Worm (Caenorhabditis elegans) whole organism, L1 larva: ENCODE data around the gene srx-66.

Experiments
- aha-1 ChIP-seq: fragments of 150-350 bp; optimal IDR thresholded peaks from 2 replicates; lab custom pipeline; 2014; ENCODE audit warnings: missing biosample characterization, missing genetic modification characterization
- ceh-8 ChIP-seq: fragments of 200-800 bp; sonication (Bioruptor generic); optimal IDR thresholded peaks from 2 replicates; lab custom pipeline; 2018; ENCODE audit warnings: mild to moderate bottlenecking, missing genetic modification characterization, moderate library complexity, missing compliant biosample characterization
- ceh-82 ChIP-seq, 3 experiments: fragments of 150-350 bp in 1 of 3; sonication (generic microtip) in 2 of 3; optimal IDR thresholded peaks; 2 replicates each; lab custom pipeline; 2014 to 2017; ENCODE audit warnings: missing biosample characterization in 3 of 3, missing genetic modification characterization in 3 of 3
- ceh-90 ChIP-seq: sonication (generic microtip); optimal IDR thresholded peaks from 2 replicates; lab custom pipeline; 2016; ENCODE audit warnings: missing genetic modification characterization, missing compliant biosample characterization
- ces-1 ChIP-seq: fragments of 150-350 bp; optimal IDR thresholded peaks from 2 replicates; lab custom pipeline; 2014; ENCODE audit warnings: missing biosample characterization, missing genetic modification reagents, missing genetic modification characterization
- dpl-1 ChIP-seq, 3 experiments: fragments of 150-350 bp in 2 of 3; sonication (generic microtip) in 1 of 3; optimal IDR thresholded peaks; 2 replicates each; lab custom pipeline; 2014 to 2017; ENCODE audit warnings: missing biosample characterization in 3 of 3, missing genetic modification characterization in 3 of 3, missing genetic modification reagents in 3 of 3
- dsc-1 ChIP-seq: sonication (generic microtip); optimal IDR thresholded peaks from 2 replicates; lab custom pipeline; 2016; ENCODE audit warnings: mild to moderate bottlenecking, missing genetic modification characterization, missing compliant biosample characterization
- efl-1 ChIP-seq, 4 experiments: fragments of 150-350 bp; optimal IDR thresholded peaks in 3 of 4; peaks in 1 of 4; 1 replicate in 1 of 4; 2 replicates in 3 of 4; lab custom pipeline; 2014; ENCODE audit warnings: missing biosample characterization in 2 of 4, missing genetic modification characterization in 2 of 4, missing genetic modification reagents in 2 of 4
- efl-3 ChIP-seq: fragments of 200-800 bp; sonication (Bioruptor generic); optimal IDR thresholded peaks from 2 replicates; lab custom pipeline; 2018; ENCODE audit warnings: mild to moderate bottlenecking, missing genetic modification characterization, missing compliant biosample characterization
- egl-13 ChIP-seq: sonication (generic microtip); optimal IDR thresholded peaks from 2 replicates; lab custom pipeline; 2016; ENCODE audit warnings: missing genotype, missing genetic modification reagents, missing genetic modification characterization, missing compliant biosample characterization
- egl-27 ChIP-seq, 2 experiments: fragments of 150-350 bp in 1 of 2; sonication (generic microtip); optimal IDR thresholded peaks; 3 replicates each; lab custom pipeline; 2017 to 2018; ENCODE audit warnings: missing biosample characterization in 2 of 2, missing genetic modification characterization in 2 of 2, missing genetic modification reagents in 2 of 2
- elt-2 ChIP-seq: sonication (generic microtip); optimal IDR thresholded peaks from 2 replicates; lab custom pipeline; 2016; ENCODE audit warnings: missing genetic modification characterization, mild to moderate bottlenecking, inconsistent platforms, missing compliant biosample characterization, missing genetic modification reagents
- elt-3 ChIP-seq, 6 experiments: fragments of 150-350 bp in 1 of 6; sonication (generic microtip); optimal IDR thresholded peaks; 2 replicates each; lab custom pipeline; 2017 to 2018; ENCODE audit warnings: missing biosample characterization in 6 of 6, missing genetic modification characterization in 6 of 6, inconsistent platforms in 1 of 6
- ets-5 ChIP-seq: fragments of 200-800 bp; sonication (Bioruptor generic); IDR thresholded peaks from 2 replicates; pipeline ENCODE4 v1.3.6; 2022; ENCODE audit warnings: missing genetic modification characterization, missing compliant biosample characterization
- fkh-4 ChIP-seq: sonication (generic microtip); optimal IDR thresholded peaks from 2 replicates; lab custom pipeline; 2016; ENCODE audit warnings: missing compliant biosample characterization, missing genetic modification characterization, borderline replicate concordance
- fos-1 ChIP-seq: fragments of 150-350 bp; optimal IDR thresholded peaks from 2 replicates; lab custom pipeline; 2014; ENCODE audit warnings: missing biosample characterization, missing genetic modification characterization
- hlh-4 ChIP-seq: sonication (generic microtip); optimal IDR thresholded peaks from 2 replicates; lab custom pipeline; 2016; ENCODE audit warnings: mild to moderate bottlenecking, missing genetic modification characterization, missing compliant biosample characterization
- irx-1 ChIP-seq: sonication (generic microtip); optimal IDR thresholded peaks from 2 replicates; lab custom pipeline; 2016; ENCODE audit warnings: missing genetic modification characterization, missing compliant biosample characterization
- jun-1 ChIP-seq: fragments of 150-350 bp; optimal IDR thresholded peaks from 2 replicates; lab custom pipeline; 2014; ENCODE audit warnings: missing biosample characterization, missing genetic modification reagents, missing genetic modification characterization
- lin-14 ChIP-seq: fragments of 200-800 bp; sonication (Bioruptor generic); optimal IDR thresholded peaks from 2 replicates; lab custom pipeline; 2018; ENCODE audit warnings: mild to moderate bottlenecking, missing genetic modification characterization, moderate library complexity, missing compliant biosample characterization
- lin-15B ChIP-seq: fragments of 150-350 bp; sonication (generic microtip); optimal IDR thresholded peaks from 3 replicates; lab custom pipeline; 2014; ENCODE audit warnings: missing biosample characterization, missing genetic modification characterization
- lin-35 ChIP-seq, 2 experiments: fragments of 150-350 bp; optimal IDR thresholded peaks; 2 replicates each; lab custom pipeline; 2014; ENCODE audit warnings: missing biosample characterization in 2 of 2, missing genetic modification characterization in 2 of 2, missing genetic modification reagents in 2 of 2
- lsy-2 ChIP-seq, 2 experiments: fragments of 150-350 bp; optimal IDR thresholded peaks; 2 replicates each; lab custom pipeline; 2014; ENCODE audit warnings: missing biosample characterization in 2 of 2, missing genetic modification characterization in 2 of 2
- mep-1 ChIP-seq: fragments of 150-350 bp; optimal IDR thresholded peaks from 2 replicates; lab custom pipeline; 2014; ENCODE audit warnings: missing biosample characterization, missing genetic modification characterization
- nhr-12 ChIP-seq: sonication (generic microtip); optimal IDR thresholded peaks from 2 replicates; lab custom pipeline; 2017; ENCODE audit warnings: missing biosample characterization, missing genetic modification characterization
- nhr-19 ChIP-seq: fragments of 200-800 bp; sonication (Bioruptor generic); conservative IDR thresholded peaks from 2 replicates; pipeline ENCODE4 v1.3.6; 2022; ENCODE audit warnings: missing genetic modification characterization, missing compliant biosample characterization
- nhr-20 ChIP-seq: sonication (generic microtip); optimal IDR thresholded peaks from 2 replicates; lab custom pipeline; 2016; ENCODE audit warnings: mild to moderate bottlenecking, missing genetic modification characterization, missing compliant biosample characterization
- nhr-28 ChIP-seq: fragments of 150-350 bp; optimal IDR thresholded peaks from 2 replicates; lab custom pipeline; 2014; ENCODE audit warnings: missing biosample characterization, missing genetic modification characterization
- nhr-47 ChIP-seq: sonication (generic microtip); optimal IDR thresholded peaks from 2 replicates; lab custom pipeline; 2016; ENCODE audit warnings: mild to moderate bottlenecking, missing genetic modification characterization, moderate library complexity, missing compliant biosample characterization
- nhr-76 ChIP-seq: sonication (generic microtip); optimal IDR thresholded peaks from 2 replicates; lab custom pipeline; 2017; ENCODE audit warnings: missing biosample characterization, missing genetic modification characterization
- pax-3 ChIP-seq: fragments of 200-800 bp; sonication (Bioruptor generic); optimal IDR thresholded peaks from 2 replicates; lab custom pipeline; 2018; ENCODE audit warnings: mild to moderate bottlenecking, missing genetic modification characterization, moderate library complexity, missing compliant biosample characterization
- rnt-1 ChIP-seq: sonication (generic microtip); optimal IDR thresholded peaks from 2 replicates; lab custom pipeline; 2016; ENCODE audit warnings: mild to moderate bottlenecking, missing genetic modification characterization, moderate library complexity, missing compliant biosample characterization
- snu-23 ChIP-seq: sonication (generic microtip); optimal IDR thresholded peaks from 2 replicates; lab custom pipeline; 2016; ENCODE audit warnings: missing genetic modification characterization, missing compliant biosample characterization
- sox-4 ChIP-seq: sonication (generic microtip); optimal IDR thresholded peaks from 2 replicates; lab custom pipeline; 2016; ENCODE audit warnings: missing genetic modification characterization, missing compliant biosample characterization
- swsn-7 ChIP-seq: sonication (generic microtip); optimal IDR thresholded peaks from 2 replicates; lab custom pipeline; 2016; ENCODE audit warnings: missing genetic modification characterization, missing compliant biosample characterization
- tbx-2 ChIP-seq: sonication (generic microtip); optimal IDR thresholded peaks from 2 replicates; lab custom pipeline; 2016; ENCODE audit warnings: missing genetic modification characterization, missing compliant biosample characterization
- zag-1 ChIP-seq: fragments of 150-350 bp; optimal IDR thresholded peaks from 2 replicates; lab custom pipeline; 2014; ENCODE audit warnings: missing biosample characterization, missing genetic modification characterization
- zip-4 ChIP-seq: fragments of 200-800 bp; sonication (Bioruptor generic); optimal IDR thresholded peaks from 2 replicates; lab custom pipeline; 2018; ENCODE audit warnings: mild to moderate bottlenecking, missing genetic modification characterization, moderate library complexity, missing compliant biosample characterization

srx-66 gene

ce11 chrV:3927522-3927921 lies 8.1 kb downstream of the srx-66 start:
- no peak for TF ChIP-seq ceh-8
- TF ChIP-seq mep-1 (tag; lab: Kevin White, UChicago) = no peak

DNA sequence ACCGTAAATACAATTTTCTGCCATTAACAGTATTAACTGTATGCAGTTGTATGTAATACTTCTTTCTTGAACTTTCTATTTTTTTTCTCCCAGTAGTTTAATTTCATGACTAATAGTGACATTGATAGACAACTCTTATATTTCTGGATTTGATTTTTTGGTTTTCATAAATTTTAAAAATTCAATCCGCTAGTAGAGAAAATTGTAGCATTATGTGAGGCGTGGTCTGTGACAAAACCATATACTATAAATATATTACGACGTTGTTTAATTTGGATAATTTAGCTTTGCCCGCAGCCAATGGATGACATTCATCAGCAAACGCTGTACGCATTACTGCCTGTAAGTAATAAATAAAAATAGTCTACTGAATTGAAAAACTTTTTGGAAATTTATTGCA lies 9.7 kb downstream of the srx-66 start, which contains the start of gene srx-64:
Gene srx-64, plus strand, starts transcription at position 301 of the 400 bp plus-strand sequence.
- no peak for TF ChIP-seq irx-1
- TF ChIP-seq dpl-1 (GFP tag; optimal IDR thresholded peaks at IDR 0.05; lab: Kevin White, UChicago) = no peak
- TF ChIP-seq fos-1 = no peak
- TF ChIP-seq snu-23 (GFP tag; lab: Kevin White, UChicago) = no peak
- TF ChIP-seq efl-3 (GFP tag; lab: Kevin White, UChicago) = no peak
- no peak for TF ChIP-seq fkh-4 (tag; lab: Kevin White, UChicago)
- TF ChIP-seq nhr-19 (GFP tag; lab: Robert Waterston, UW) = no peak
- no peak for TF ChIP-seq dsc-1
- TF ChIP-seq swsn-7 (tag; lab: Kevin White, UChicago) = no peak
- TF ChIP-seq tbx-2 (tag; lab: Kevin White, UChicago) = no peak
- TF ChIP-seq nhr-28 = no peak
- no peak for TF ChIP-seq egl-27 (tag; optimal IDR thresholded peaks at IDR 0.05; lab: Kevin White, UChicago)
- no peak for TF ChIP-seq sox-4 (tag; lab: Kevin White, UChicago)
- TF ChIP-seq nhr-47 (tag; lab: Kevin White, UChicago) = no peak
- no peak for TF ChIP-seq hlh-4 (tag; lab: Kevin White, UChicago)
- no peak for TF ChIP-seq egl-13 (tag; lab: Kevin White, UChicago)
- no peak for TF ChIP-seq ceh-90 (tag; lab: Kevin White, UChicago)
- no peak for TF ChIP-seq ces-1 (GFP tag; lab: Kevin White, UChicago)

DNA sequence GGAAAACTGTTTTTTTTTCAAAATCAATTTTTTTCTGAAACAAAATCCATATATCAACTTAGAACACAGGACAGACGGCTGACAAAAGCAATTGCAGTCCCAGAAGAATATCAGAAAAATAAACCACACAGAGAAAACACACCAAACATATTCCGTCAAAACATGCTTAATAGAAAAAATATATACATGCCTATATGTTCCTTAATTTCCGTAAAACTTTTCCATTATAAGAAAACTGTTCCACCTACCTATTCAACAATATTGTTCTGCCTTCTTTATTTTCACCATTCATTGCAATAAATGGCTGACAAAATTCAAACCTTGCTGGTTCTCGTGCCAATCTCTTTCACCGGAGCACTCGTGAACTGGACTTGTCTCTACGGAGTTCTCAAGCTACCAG lies 11.9 kb downstream of the srx-66 start, which contains the start of gene srx-63:
Gene srx-63, plus strand, starts transcription at position 301 of the 400 bp plus-strand sequence.
- TF ChIP-seq rnt-1 (tag; lab: Kevin White, UChicago) (no peak), ceh-82 (tag; optimal IDR thresholded peaks at IDR 0.05; lab: Kevin White, UChicago) (no peak), zag-1 (tag; lab: Kevin White, UChicago) (no peak), efl-1 (optimal IDR thresholded peaks at IDR 0.05; lab: Kevin White, UChicago) (no peak), efl-1 (GFP tag; optimal IDR thresholded peaks at IDR 0.05 in 1 of 2; lab: Kevin White, UChicago) (no peak), snu-23 (GFP tag; lab: Kevin White, UChicago) (no peak), swsn-7 (tag; lab: Kevin White, UChicago) (no peak), ets-5 (GFP tag; lab: Robert Waterston, UW) (no peak), aha-1 (no peak), lin-35 (GFP tag; optimal IDR thresholded peaks at IDR 0.05; lab: Kevin White, UChicago) (no peak), jun-1 (no peak), nhr-12 (tag; lab: Kevin White, UChicago) (no peak), lin-14 (GFP tag; lab: Kevin White, UChicago) (no peak), elt-3 (tag; optimal IDR thresholded peaks at IDR 0.05; lab: Kevin White, UChicago) (no peak), zip-4 (GFP tag; lab: Kevin White, UChicago) (no peak), lsy-2 (tag; optimal IDR thresholded peaks at IDR 0.05; lab: Kevin White, UChicago) (no peak), nhr-76 (no peak), lin-15B (tag; lab: Kevin White, UChicago) (no peak), nhr-47 (tag; lab: Kevin White, UChicago) (no peak), ces-1 (GFP tag; lab: Kevin White, UChicago) (no peak)

ce11 chrV:3935892-3936478 lies 16.6 kb downstream of the srx-66 start, which contains the start of gene cyp-35A5:
Gene cyp-35A5, plus strand, starts transcription at chrV:3936326.
- TF ChIP-seq nhr-20 (tag; lab: Kevin White, UChicago) (peak; percentile 2), pax-3 (no peak), elt-2 (tag; lab: Kevin White, UChicago) (peak; percentile 85)
- TF ChIP-seq, all 84 proteins: peak for 2
